Worm (Caenorhabditis elegans) whole organism, L1 larva: ENCODE measurements around the gene Y82E9BL.3.
A peak's percentile ranks its signal among the peaks of the same experiment; 100 is the strongest.

ENCODE experiments used
- ceh-90 ChIP-seq: sonication (generic microtip); optimal IDR thresholded peaks from 2 replicates; lab custom pipeline; 2016; ENCODE audit warnings: missing genetic modification characterization, missing compliant biosample characterization
- efl-1 ChIP-seq, 4 experiments: fragments of 150-350 bp; optimal IDR thresholded peaks in 3 of 4; peaks in 1 of 4; 1 replicate in 1 of 4; 2 replicates in 3 of 4; lab custom pipeline; 2014; ENCODE audit warnings: missing biosample characterization in 2 of 4, missing genetic modification characterization in 2 of 4, missing genetic modification reagents in 2 of 4
- elt-2 ChIP-seq: sonication (generic microtip); optimal IDR thresholded peaks from 2 replicates; lab custom pipeline; 2016; ENCODE audit warnings: missing genetic modification characterization, mild to moderate bottlenecking, inconsistent platforms, missing compliant biosample characterization, missing genetic modification reagents
- fkh-4 ChIP-seq: sonication (generic microtip); optimal IDR thresholded peaks from 2 replicates; lab custom pipeline; 2016; ENCODE audit warnings: missing compliant biosample characterization, missing genetic modification characterization, borderline replicate concordance
- lin-35 ChIP-seq, 2 experiments: fragments of 150-350 bp; optimal IDR thresholded peaks; 2 replicates each; lab custom pipeline; 2014; ENCODE audit warnings: missing biosample characterization in 2 of 2, missing genetic modification characterization in 2 of 2, missing genetic modification reagents in 2 of 2
- nhr-19 ChIP-seq: fragments of 200-800 bp; sonication (Bioruptor generic); conservative IDR thresholded peaks from 2 replicates; pipeline ENCODE4 v1.3.6; 2022; ENCODE audit warnings: missing genetic modification characterization, missing compliant biosample characterization
- nhr-85 ChIP-seq: sonication (generic microtip); peaks from one replicate; lab custom pipeline; 2016; ENCODE audit warnings: missing genetic modification characterization, inconsistent platforms, missing compliant biosample characterization
- pag-3 ChIP-seq: sonication (generic microtip); optimal IDR thresholded peaks from 2 replicates; lab custom pipeline; 2017; ENCODE audit warnings: missing genetic modification characterization, mild to moderate bottlenecking, missing compliant biosample characterization, antibody characterized with exemption, borderline replicate concordance; ENCODE audit not compliant: insufficient read depth
- skn-1 ChIP-seq: fragments of 150-350 bp; optimal IDR thresholded peaks from 2 replicates; lab custom pipeline; 2014; ENCODE audit warnings: missing biosample characterization, missing genetic modification characterization
- unc-30 ChIP-seq: sonication (generic microtip); optimal IDR thresholded peaks from 2 replicates; lab custom pipeline; 2017; ENCODE audit warnings: missing biosample characterization, missing genetic modification characterization
- unc-98 ChIP-seq: fragments of 200-800 bp; sonication (Bioruptor generic); IDR thresholded peaks from 2 replicates; pipeline ENCODE4 v1.3.6; 2022; ENCODE audit warnings: missing genetic modification characterization, missing compliant biosample characterization

The Y82E9BL.3 gene

ce11 chrIII:1308887-1309286, 41.8 kb downstream of the Y82E9BL.3 start, which contains the start of gene Y82E9BL.12:
Gene Y82E9BL.12, plus strand, starts transcription at chrIII:1309187.
- no peak for TF ChIP-seq efl-1 (optimal IDR thresholded peaks at IDR 0.05; lab: Kevin White, UChicago)
- peak in 1 of 2 experiments; percentile 6 for TF ChIP-seq efl-1 (GFP tag; optimal IDR thresholded peaks at IDR 0.05 in 1 of 2; lab: Kevin White, UChicago)
- no peak for TF ChIP-seq unc-30

- TF ChIP-seq skn-1 (tag; lab: Kevin White, UChicago) (peak; percentile 59), elt-2 (peak; percentile 55), nhr-85 (tag; lab: Kevin White, UChicago) (no peak), ceh-90 (tag; lab: Kevin White, UChicago) (no peak), nhr-19 (GFP tag; lab: Robert Waterston, UW) (0 out of 2 replicates have a peak, but pooled peaks have one; percentile 3), pag-3 (tag; lab: Kevin White, UChicago) (no peak)
Observed at ce11 chrIII:1308209-1308608, 42.4 kb downstream of the Y82E9BL.3 start, which contains the start of gene fbxa-79. Gene fbxa-79, minus strand, starts transcription at chrIII:1308294.

- no peak for TF ChIP-seq efl-1 (optimal IDR thresholded peaks at IDR 0.05; lab: Kevin White, UChicago)
- peak in 1 of 2 experiments; percentile 51 for TF ChIP-seq efl-1 (GFP tag; optimal IDR thresholded peaks at IDR 0.05 in 1 of 2; lab: Kevin White, UChicago)
- no peak for TF ChIP-seq unc-98
Observed at ce11 chrIII:1307333-1307732, 43.3 kb downstream of the Y82E9BL.3 start.

- TF ChIP-seq lin-35 (GFP tag; optimal IDR thresholded peaks at IDR 0.05; lab: Kevin White, UChicago) (no peak), fkh-4 (tag; lab: Kevin White, UChicago) (no peak)
- TF ChIP-seq, all 84 proteins: peak for 0
Observed at ce11 chrIII:1303414-1303813, 47.2 kb downstream of the Y82E9BL.3 start, which contains the start of gene fbxa-75. Gene fbxa-75, plus strand, starts transcription at chrIII:1303714.
